Fruit fly (Drosophila melanogaster) whole organism, embryonic: ENCODE results near the gene CG32845.

Experiments used
- CG10431 ChIP-seq: fragments of 200-800 bp; sonication (Bioruptor generic); optimal IDR thresholded peaks from 3 replicates; lab custom pipeline; 2018; ENCODE audit warnings: missing biosample characterization, mild to moderate bottlenecking, missing genetic modification characterization
- CG10565 ChIP-seq: fragments of 200-800 bp; sonication (Bioruptor generic); optimal IDR thresholded peaks from 3 replicates; lab custom pipeline; 2016; ENCODE audit warnings: missing biosample characterization, mild to moderate bottlenecking, missing genetic modification characterization
- CG11560 ChIP-seq: fragments of 200-800 bp; sonication (Bioruptor generic); IDR thresholded peaks from 3 replicates; pipeline ENCODE4 v1.3.6; 2022; ENCODE audit warnings: missing biosample characterization, missing genetic modification characterization
- CG15269 ChIP-seq: fragments of 200-800 bp; sonication (Bioruptor generic); optimal IDR thresholded peaks from 2 replicates; lab custom pipeline; 2018; ENCODE audit warnings: missing biosample characterization, mild to moderate bottlenecking, missing genetic modification characterization, moderate library complexity
- CG16815 ChIP-seq: fragments of 200-800 bp; sonication (Bioruptor generic); optimal IDR thresholded peaks from 3 replicates; lab custom pipeline; 2017; ENCODE audit warnings: missing biosample characterization, mild to moderate bottlenecking, missing genetic modification characterization
- CG17186 ChIP-seq: fragments of 200-800 bp; sonication (Bioruptor generic); optimal IDR thresholded peaks from 3 replicates; lab custom pipeline; 2017; ENCODE audit warnings: missing biosample characterization, missing genetic modification reagents, missing genetic modification characterization
- CG17328 ChIP-seq: fragments of 200-800 bp; sonication (Bioruptor generic); IDR thresholded peaks from 2 replicates; pipeline ENCODE4 v1.3.6; 2022; ENCODE audit warnings: missing biosample characterization, missing genetic modification characterization
- CG17802 ChIP-seq: fragments of 200-800 bp; sonication (Bioruptor generic); optimal IDR thresholded peaks from 2 replicates; lab custom pipeline; 2018; ENCODE audit warnings: missing biosample characterization, mild to moderate bottlenecking, missing genetic modification characterization, moderate library complexity
- CG18476 ChIP-seq: fragments of 200-800 bp; sonication (Bioruptor generic); optimal IDR thresholded peaks from 2 replicates; lab custom pipeline; 2016; ENCODE audit warnings: missing biosample characterization, mild to moderate bottlenecking, missing genetic modification characterization
- CG34376 ChIP-seq: fragments of 200-800 bp; sonication (Bioruptor generic); optimal IDR thresholded peaks from 2 replicates; lab custom pipeline; 2018; ENCODE audit warnings: missing biosample characterization, mild to moderate bottlenecking, missing genetic modification characterization
- CG42726 ChIP-seq: fragments of 200-800 bp; sonication (Bioruptor generic); IDR thresholded peaks from 2 replicates; pipeline ENCODE4 v1.3.6; 2022; ENCODE audit warnings: missing biosample characterization, missing genetic modification characterization; ENCODE audit not compliant: partially characterized antibody
- CG4360 ChIP-seq: fragments of 200-800 bp; sonication (Bioruptor generic); IDR thresholded peaks from 2 replicates; pipeline ENCODE4 v1.3.6; 2022; ENCODE audit warnings: missing biosample characterization, missing genetic modification characterization
- CG5245 ChIP-seq: fragments of 200-800 bp; sonication (Bioruptor generic); optimal IDR thresholded peaks from 3 replicates; lab custom pipeline; 2016; ENCODE audit warnings: missing biosample characterization, missing genetic modification characterization
- CG7928 ChIP-seq: fragments of 200-800 bp; sonication (Bioruptor generic); optimal IDR thresholded peaks from 2 replicates; lab custom pipeline; 2017; ENCODE audit warnings: missing biosample characterization, mild to moderate bottlenecking, missing genetic modification characterization
- CG8290 ChIP-seq, 3 experiments: fragments of 200-800 bp; sonication (Bioruptor generic); optimal IDR thresholded peaks; 2 replicates each; lab custom pipeline; 2016 to 2019; ENCODE audit warnings: missing biosample characterization in 3 of 3, missing genetic modification characterization in 3 of 3, mild to moderate bottlenecking in 2 of 3, moderate library complexity in 1 of 3
- CG8944 ChIP-seq: fragments of 200-800 bp; sonication (Bioruptor generic); optimal IDR thresholded peaks from 3 replicates; lab custom pipeline; 2016; ENCODE audit warnings: missing biosample characterization, missing genetic modification characterization
- Fer1 ChIP-seq: fragments of 200-800 bp; sonication (Bioruptor generic); optimal IDR thresholded peaks from 2 replicates; lab custom pipeline; 2017; ENCODE audit warnings: missing biosample characterization, mild to moderate bottlenecking, missing genetic modification characterization
- HLH4C ChIP-seq: fragments of 200-800 bp; sonication (Bioruptor generic); IDR thresholded peaks from 3 replicates; pipeline ENCODE4 v1.3.6; 2022; ENCODE audit warnings: missing biosample characterization, missing genetic modification characterization; ENCODE audit not compliant: partially characterized antibody
- HLH54F ChIP-seq: fragments of 200-800 bp; sonication (Bioruptor generic); optimal IDR thresholded peaks from 3 replicates; lab custom pipeline; 2016; ENCODE audit warnings: missing biosample characterization, missing genetic modification characterization
- Hr39 ChIP-seq: fragments of >200 bp; optimal IDR thresholded peaks from 2 replicates; lab custom pipeline; 2017
- Mes4 ChIP-seq: fragments of 200-800 bp; sonication (Bioruptor generic); optimal IDR thresholded peaks from 2 replicates; lab custom pipeline; 2016; ENCODE audit warnings: missing biosample characterization, missing genetic modification characterization
- NFAT ChIP-seq: fragments of 200-800 bp; sonication (Bioruptor generic); IDR thresholded peaks from 2 replicates; pipeline ENCODE4 v1.3.6; 2022; ENCODE audit warnings: missing biosample characterization, missing genetic modification characterization
- Opbp ChIP-seq: fragments of 200-800 bp; sonication (Bioruptor generic); IDR thresholded peaks from 3 replicates; pipeline ENCODE4 v1.3.6; 2022; ENCODE audit warnings: missing biosample characterization, missing genetic modification characterization; ENCODE audit not compliant: partially characterized antibody
- Rfx ChIP-seq: fragments of 200-800 bp; sonication (Bioruptor generic); IDR thresholded peaks from 2 replicates; pipeline ENCODE4 v1.3.6; 2022; ENCODE audit warnings: missing biosample characterization, missing genetic modification characterization
- Xbp1 ChIP-seq: fragments of 200-800 bp; sonication (Bioruptor generic); optimal IDR thresholded peaks from 3 replicates; lab custom pipeline; 2016; ENCODE audit warnings: missing biosample characterization, mild to moderate bottlenecking, missing genetic modification characterization
- bcd ChIP-seq: fragments of 200-800 bp; sonication (Bioruptor generic); optimal IDR thresholded peaks from 2 replicates; lab custom pipeline; 2017; ENCODE audit warnings: missing biosample characterization, mild to moderate bottlenecking, missing genetic modification characterization
- bsh ChIP-seq, 2 experiments: fragments of 200-800 bp; sonication (Bioruptor generic); optimal IDR thresholded peaks; 2 replicates each; lab custom pipeline; 2017 to 2018; ENCODE audit warnings: mild to moderate bottlenecking in 2 of 2, missing biosample characterization in 2 of 2, missing genetic modification characterization in 2 of 2, moderate library complexity in 1 of 2
- cato ChIP-seq: fragments of 200-800 bp; sonication (Bioruptor generic); optimal IDR thresholded peaks from 2 replicates; lab custom pipeline; 2016; ENCODE audit warnings: missing biosample characterization, missing genetic modification characterization, borderline replicate concordance
- chif ChIP-seq, 2 experiments: fragments of 200-800 bp; sonication (Bioruptor generic); optimal IDR thresholded peaks; 3 replicates each; lab custom pipeline; 2016; ENCODE audit warnings: missing biosample characterization in 2 of 2, missing genetic modification characterization in 2 of 2
- chn ChIP-seq: fragments of 200-800 bp; sonication (Bioruptor generic); optimal IDR thresholded peaks from 2 replicates; lab custom pipeline; 2016; ENCODE audit warnings: missing biosample characterization, missing genetic modification characterization
- ci ChIP-seq: fragments of 200-800 bp; sonication (Bioruptor generic); IDR thresholded peaks from 3 replicates; pipeline ENCODE4 v1.3.6; 2022; ENCODE audit warnings: missing biosample characterization, missing genetic modification characterization
- crp ChIP-seq, 2 experiments: fragments of 200-800 bp; sonication (Bioruptor generic); optimal IDR thresholded peaks; 2 replicates in 1 of 2; 3 replicates in 1 of 2; lab custom pipeline; 2017; ENCODE audit warnings: missing biosample characterization in 2 of 2, missing genetic modification characterization in 2 of 2, mild to moderate bottlenecking in 1 of 2, moderate library complexity in 1 of 2
- dmrt11E ChIP-seq: fragments of 200-800 bp; sonication (Bioruptor generic); optimal IDR thresholded peaks from 3 replicates; lab custom pipeline; 2018; ENCODE audit warnings: missing biosample characterization, mild to moderate bottlenecking, missing genetic modification characterization, moderate library complexity
- exex ChIP-seq: fragments of 200-800 bp; sonication (Bioruptor generic); optimal IDR thresholded peaks from 4 replicates; lab custom pipeline; 2018; ENCODE audit warnings: missing biosample characterization, mild to moderate bottlenecking, missing genetic modification characterization, moderate library complexity
- grn ChIP-seq: fragments of 200-800 bp; sonication (Bioruptor generic); optimal IDR thresholded peaks from 3 replicates; lab custom pipeline; 2017; ENCODE audit warnings: missing biosample characterization, missing genetic modification characterization
- ind ChIP-seq: fragments of 200-800 bp; sonication (Bioruptor generic); optimal IDR thresholded peaks from 3 replicates; lab custom pipeline; 2016; ENCODE audit warnings: missing biosample characterization, missing genetic modification characterization
- kay ChIP-seq: fragments of 200-800 bp; sonication (Bioruptor generic); optimal IDR thresholded peaks from 2 replicates; lab custom pipeline; 2016; ENCODE audit warnings: missing biosample characterization, missing genetic modification characterization
- kni ChIP-seq: fragments of 200-800 bp; sonication (Bioruptor generic); optimal IDR thresholded peaks from 3 replicates; lab custom pipeline; 2017; ENCODE audit warnings: mild to moderate bottlenecking, missing biosample characterization, missing genetic modification reagents, missing genetic modification characterization
- lov ChIP-seq, 2 experiments: fragments of 200-800 bp in 1 of 2; fragments of >200 bp in 1 of 2; sonication (Bioruptor generic) in 1 of 2; IDR thresholded peaks in 1 of 2; optimal IDR thresholded peaks in 1 of 2; 2 replicates in 1 of 2; 3 replicates in 1 of 2; pipeline versions ENCODE4 v1.3.6 to Lab custom; 2017 to 2022; ENCODE audit warnings: missing biosample characterization in 1 of 2, missing genetic modification characterization in 1 of 2
- maf-S ChIP-seq: fragments of 200-800 bp; sonication (Bioruptor generic); optimal IDR thresholded peaks from 2 replicates; lab custom pipeline; 2016; ENCODE audit warnings: missing biosample characterization, missing genetic modification characterization
- pita ChIP-seq: fragments of 200-800 bp; sonication (Bioruptor generic); optimal IDR thresholded peaks from 2 replicates; lab custom pipeline; 2017; ENCODE audit warnings: missing biosample characterization, mild to moderate bottlenecking, missing genetic modification characterization
- pzg ChIP-seq: fragments of 200-800 bp; sonication (Bioruptor generic); optimal IDR thresholded peaks from 3 replicates; lab custom pipeline; 2018; ENCODE audit warnings: missing biosample characterization, mild to moderate bottlenecking, missing genetic modification characterization, moderate library complexity
- salm ChIP-seq: fragments of 200-800 bp; sonication (Bioruptor generic); optimal IDR thresholded peaks from 2 replicates; lab custom pipeline; 2018; ENCODE audit warnings: missing biosample characterization, mild to moderate bottlenecking, missing genetic modification characterization
- slbo ChIP-seq: fragments of 200-800 bp; sonication (Bioruptor generic); IDR thresholded peaks from 2 replicates; pipeline ENCODE4 v1.3.6; 2022; ENCODE audit warnings: missing biosample characterization, missing genetic modification characterization
- ssp ChIP-seq: fragments of 200-800 bp; sonication (Bioruptor generic); IDR thresholded peaks from 2 replicates; pipeline ENCODE4 v1.3.6; 2022; ENCODE audit warnings: missing biosample characterization, missing genetic modification characterization
- vnd ChIP-seq: fragments of 200-800 bp; sonication (Bioruptor generic); IDR thresholded peaks from 3 replicates; pipeline ENCODE4 v1.3.6; 2022; ENCODE audit warnings: missing biosample characterization, missing genetic modification characterization; ENCODE audit not compliant: partially characterized antibody
- zen2 ChIP-seq: fragments of 200-800 bp; sonication (Bioruptor generic); IDR thresholded peaks from 3 replicates; pipeline ENCODE4 v1.3.6; 2022; ENCODE audit warnings: missing biosample characterization, missing genetic modification characterization; ENCODE audit not compliant: partially characterized antibody

The CG32845 gene

DNA sequence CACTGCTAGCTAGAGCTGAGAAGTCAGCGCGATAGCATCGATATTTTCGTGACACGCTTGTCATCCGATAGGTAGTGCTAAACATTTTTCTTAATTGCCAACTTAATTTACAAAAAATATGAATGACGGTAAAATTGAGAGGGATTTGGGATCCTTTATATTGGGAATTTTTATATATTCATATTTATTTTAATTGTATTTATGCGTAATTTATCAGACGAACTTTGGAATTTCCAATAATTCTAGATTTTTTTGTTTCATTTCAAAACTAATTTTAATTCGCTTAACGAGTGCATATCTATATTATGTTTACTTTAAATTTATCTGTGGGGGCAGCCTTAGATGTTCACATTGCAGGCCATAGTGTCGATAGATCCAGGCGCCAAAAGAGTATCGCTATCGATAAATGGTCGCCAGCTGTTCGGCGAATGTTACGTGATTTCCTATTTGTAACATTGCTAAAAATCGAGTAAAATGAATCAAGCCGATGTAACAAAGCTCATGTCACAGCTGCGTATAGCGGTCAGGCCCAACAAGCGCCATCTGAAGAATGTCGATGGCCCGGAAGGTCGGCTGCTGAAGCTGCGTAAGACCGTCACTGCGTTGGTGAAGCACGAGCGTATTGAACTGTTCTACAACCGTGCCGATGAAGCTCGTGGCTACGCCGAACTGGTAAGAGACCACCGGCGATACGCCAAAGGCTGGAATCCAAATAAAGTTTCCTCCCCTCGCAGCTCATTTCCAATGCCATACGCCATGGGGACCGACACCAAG lies 8.6 kb downstream of the CG32845 start, which contains the start of the genes Tudor-SN and mRpL17 (continued):
- TF ChIP-seq HLH4C (GFP tag; lab: Robert Waterston, UW) (peak; percentile 98), CG7928 (GFP tag; lab: Kevin White, UChicago) (peak; percentile 17), slbo (GFP tag; lab: Robert Waterston, UW) (peak; percentile 69), Fer1 (GFP tag; lab: Kevin White, UChicago) (no peak), CG17328 (0 out of 2 replicates have a peak, but pooled peaks have one; percentile 27), CG11560 (tag; lab: Robert Waterston, UW) (no peak), NFAT (GFP tag; lab: Robert Waterston, UW) (peak; percentile 66; the same call in 1 of the 2 replicates), chif (GFP tag; optimal IDR thresholded peaks at IDR 0.05; lab: Kevin White, UChicago) (no peak), chn (GFP tag; lab: Kevin White, UChicago) (peak; percentile 4), kay (peak; percentile 25), CG34376 (GFP tag; lab: Kevin White, UChicago) (peak; percentile 11), CG8290 (GFP tag; optimal IDR thresholded peaks at IDR 0.05; lab: Kevin White, UChicago) (peak; percentile 21), CG8290 (tag; optimal IDR thresholded peaks at IDR 0.05; lab: Kevin White, UChicago) (peak in 1 of 2 experiments; percentile 35), crp (GFP tag; optimal IDR thresholded peaks at IDR 0.05; lab: Kevin White, UChicago) (peak in 1 of 2 experiments; percentile 83), CG5245 (GFP tag; lab: Kevin White, UChicago) (no peak), exex (tag; lab: Kevin White, UChicago) (peak; percentile 36), Hr39 (no peak), Opbp (GFP tag; lab: Robert Waterston, UW) (peak; percentile 98), CG10565 (GFP tag; lab: Kevin White, UChicago) (no peak), cato (GFP tag; lab: Kevin White, UChicago) (peak; percentile 15), CG17186 (GFP tag; lab: Kevin White, UChicago) (peak; percentile 25), CG16815 (GFP tag; lab: Kevin White, UChicago) (peak; percentile 8), Xbp1 (peak; percentile 61), HLH54F (GFP tag; lab: Kevin White, UChicago) (peak; percentile 40), bcd (GFP tag; lab: Kevin White, UChicago) (peak; percentile 30), bsh (GFP tag; optimal IDR thresholded peaks at IDR 0.05; lab: Kevin White, UChicago) (peak in 1 of 2 experiments; percentile 11), zen2 (peak; percentile 96), pita (GFP tag; lab: Kevin White, UChicago) (no peak), kni (no peak), ci (0 out of 3 replicates have a peak, but pooled peaks have one; percentile 5), CG4360 (GFP tag; lab: Robert Waterston, UW) (no peak), pzg (peak; percentile 49), CG15269 (tag; lab: Kevin White, UChicago) (peak; percentile 40), CG17802 (tag; lab: Kevin White, UChicago) (no peak), ind (peak; percentile 51), CG10431 (peak; percentile 54), maf-S (GFP tag; lab: Kevin White, UChicago) (no peak), Rfx (GFP tag; lab: Robert Waterston, UW) (peak; percentile 66), vnd (peak; percentile 98), CG8944 (peak; percentile 23), CG18476 (GFP tag; lab: Kevin White, UChicago) (no peak), CG42726 (peak; percentile 98), salm (tag; lab: Kevin White, UChicago) (no peak), grn (GFP tag; lab: Kevin White, UChicago) (no peak), Mes4 (no peak), lov (optimal IDR thresholded peaks at IDR 0.05; lab: Kevin White, UChicago) (no peak), lov (GFP tag; IDR thresholded peaks at IDR 0.05; lab: Robert Waterston, UW) (no peak), ssp (GFP tag; lab: Robert Waterston, UW) (no peak; the same call in 1 of the 2 replicates), dmrt11E (tag; lab: Kevin White, UChicago) (peak; percentile 36)
